Worm (Caenorhabditis elegans) whole organism, early embryonic: ENCODE data around the gene srh-72.

Experiments
- B0310.2 ChIP-seq: sonication (generic microtip); optimal IDR thresholded peaks from 2 replicates; lab custom pipeline; 2016; ENCODE audit warnings: mild to moderate bottlenecking, missing genetic modification characterization, missing compliant biosample characterization
- F13C5.2 ChIP-seq: sonication (generic microtip); optimal IDR thresholded peaks from 2 replicates; lab custom pipeline; 2017; ENCODE audit warnings: mild to moderate bottlenecking, missing genetic modification characterization, inconsistent platforms, missing compliant biosample characterization
- aly-1 ChIP-seq: sonication (generic microtip); optimal IDR thresholded peaks from 2 replicates; lab custom pipeline; 2016; ENCODE audit warnings: missing genetic modification characterization, missing compliant biosample characterization
- ama-1 ChIP-seq: fragments of 150-350 bp; optimal IDR thresholded peaks from 2 replicates; lab custom pipeline; 2014
- ceh-13 ChIP-seq: fragments of 200-800 bp; sonication (Bioruptor generic); optimal IDR thresholded peaks from 2 replicates; lab custom pipeline; 2018; ENCODE audit warnings: mild to moderate bottlenecking, missing genetic modification characterization, missing compliant biosample characterization
- ceh-36 ChIP-seq: sonication (generic microtip); optimal IDR thresholded peaks from 2 replicates; lab custom pipeline; 2016; ENCODE audit warnings: missing genetic modification characterization, inconsistent platforms, missing compliant biosample characterization
- ets-7 ChIP-seq: sonication (generic microtip); optimal IDR thresholded peaks from 2 replicates; lab custom pipeline; 2016; ENCODE audit warnings: missing genotype, missing genetic modification characterization, missing compliant biosample characterization
- flt-1 ChIP-seq: fragments of 200-800 bp; sonication (Bioruptor generic); IDR thresholded peaks from 2 replicates; pipeline ENCODE4 v1.3.6; 2022; ENCODE audit warnings: missing genetic modification characterization, missing compliant biosample characterization
- hmbx-1 ChIP-seq: sonication (generic microtip); optimal IDR thresholded peaks from 2 replicates; lab custom pipeline; 2016; ENCODE audit warnings: mild to moderate bottlenecking, missing genetic modification characterization, missing compliant biosample characterization
- hmg-4 ChIP-seq: fragments of 200-800 bp; sonication (Bioruptor generic); optimal IDR thresholded peaks from 2 replicates; lab custom pipeline; 2018; ENCODE audit warnings: mild to moderate bottlenecking, missing genetic modification characterization, missing compliant biosample characterization
- hnd-1 ChIP-seq: sonication (generic microtip); optimal IDR thresholded peaks from 2 replicates; lab custom pipeline; 2016; ENCODE audit warnings: missing genetic modification characterization, missing compliant biosample characterization
- pes-1 ChIP-seq: fragments of 200-800 bp; sonication (Bioruptor generic); IDR thresholded peaks from 2 replicates; pipeline ENCODE4 v1.3.6; 2022; ENCODE audit warnings: missing genetic modification reagents, missing genetic modification characterization, missing compliant biosample characterization
- scrt-1 ChIP-seq: fragments of 200-800 bp; sonication (Bioruptor generic); IDR thresholded peaks from 2 replicates; pipeline ENCODE4 v1.3.6; 2022; ENCODE audit warnings: missing genetic modification characterization, missing compliant biosample characterization
- sea-1 ChIP-seq: fragments of 200-800 bp; sonication (Bioruptor generic); conservative IDR thresholded peaks from 2 replicates; pipeline ENCODE4 v1.3.6; 2022; ENCODE audit warnings: missing genetic modification characterization, missing compliant biosample characterization
- tbx-11 ChIP-seq: fragments of 200-800 bp; sonication (Bioruptor generic); IDR thresholded peaks from 2 replicates; pipeline ENCODE4 v1.3.6; 2022; ENCODE audit warnings: missing genetic modification characterization, missing compliant biosample characterization
- tbx-37 ChIP-seq: fragments of 200-800 bp; sonication (Bioruptor generic); conservative IDR thresholded peaks from 2 replicates; pipeline ENCODE4 v1.3.6; 2022; ENCODE audit warnings: missing genetic modification reagents, missing genetic modification characterization, missing compliant biosample characterization
- tra-4 ChIP-seq: sonication (generic microtip); optimal IDR thresholded peaks from 2 replicates; lab custom pipeline; 2017; ENCODE audit warnings: missing genetic modification characterization, missing compliant biosample characterization

The srh-72 gene

ce11 chrII:1605010-1605409 lies 35.4 kb downstream of the srh-72 start:
- TF ChIP-seq tbx-37 (GFP tag; lab: Robert Waterston, UW) (no peak), sea-1 (GFP tag; lab: Robert Waterston, UW) (no peak), ama-1 (no peak), ets-7 (tag; lab: Kevin White, UChicago) (no peak), aly-1 (tag; lab: Kevin White, UChicago) (no peak), scrt-1 (no peak), ceh-13 (GFP tag; lab: Kevin White, UChicago) (no peak), ceh-36 (tag; lab: Kevin White, UChicago) (no peak), pes-1 (GFP tag; lab: Robert Waterston, UW) (no peak), hmg-4 (GFP tag; lab: Kevin White, UChicago) (no peak), F13C5.2 (tag; lab: Kevin White, UChicago) (no peak), hmbx-1 (tag; lab: Kevin White, UChicago) (no peak), B0310.2 (tag; lab: Kevin White, UChicago) (no peak), tra-4 (tag; lab: Kevin White, UChicago) (no peak), flt-1 (GFP tag; lab: Robert Waterston, UW) (no peak), hnd-1 (tag; lab: Kevin White, UChicago) (no peak)

- TF ChIP-seq tra-4 (tag; lab: Kevin White, UChicago), result no peak
Measured at ce11 chrII:1603049-1603448, 37.3 kb downstream of the srh-72 start.

- TF ChIP-seq scrt-1 (no peak), ets-7 (tag; lab: Kevin White, UChicago) (no peak), F13C5.2 (tag; lab: Kevin White, UChicago) (no peak), hnd-1 (tag; lab: Kevin White, UChicago) (no peak), flt-1 (GFP tag; lab: Robert Waterston, UW) (no peak), pes-1 (GFP tag; lab: Robert Waterston, UW) (no peak), hmg-4 (GFP tag; lab: Kevin White, UChicago) (no peak), ceh-36 (tag; lab: Kevin White, UChicago) (no peak), B0310.2 (tag; lab: Kevin White, UChicago) (no peak), sea-1 (GFP tag; lab: Robert Waterston, UW) (no peak)
Measured at ce11 chrII:1601507-1601906, 38.9 kb downstream of the srh-72 start, which contains the start of gene bath-47. Gene bath-47 (plus strand): TSS chrII:1601811.

- no peak for TF ChIP-seq flt-1 (GFP tag; lab: Robert Waterston, UW)
- no peak for TF ChIP-seq hnd-1 (tag; lab: Kevin White, UChicago)
- TF ChIP-seq B0310.2 (tag; lab: Kevin White, UChicago), result no peak
- TF ChIP-seq ceh-36 (tag; lab: Kevin White, UChicago), result no peak
- no peak for TF ChIP-seq F13C5.2 (tag; lab: Kevin White, UChicago)
- no peak for TF ChIP-seq hmg-4 (GFP tag; lab: Kevin White, UChicago)
- TF ChIP-seq aly-1 (tag; lab: Kevin White, UChicago), result no peak
- no peak for TF ChIP-seq ama-1
- TF ChIP-seq ets-7 (tag; lab: Kevin White, UChicago), result no peak
- no peak for TF ChIP-seq sea-1 (GFP tag; lab: Robert Waterston, UW)
- no peak for TF ChIP-seq pes-1 (GFP tag; lab: Robert Waterston, UW)
- TF ChIP-seq hmbx-1 (tag; lab: Kevin White, UChicago), result no peak
- no peak for TF ChIP-seq tbx-37 (GFP tag; lab: Robert Waterston, UW)
- TF ChIP-seq tra-4 (tag; lab: Kevin White, UChicago), result no peak
- no peak for TF ChIP-seq tbx-11
- TF ChIP-seq ceh-13 (GFP tag; lab: Kevin White, UChicago), result no peak
- TF ChIP-seq scrt-1, result no peak
Measured at ce11 chrII:1600661-1601060, 39.7 kb downstream of the srh-72 start, which contains the start of gene bath-26. Gene bath-26 (minus strand): TSS chrII:1600761.

- TF ChIP-seq tra-4 (tag; lab: Kevin White, UChicago) (no peak), B0310.2 (tag; lab: Kevin White, UChicago) (no peak), flt-1 (GFP tag; lab: Robert Waterston, UW) (no peak), ceh-36 (tag; lab: Kevin White, UChicago) (no peak), tbx-11 (no peak), pes-1 (GFP tag; lab: Robert Waterston, UW) (no peak), ceh-13 (GFP tag; lab: Kevin White, UChicago) (no peak), ets-7 (tag; lab: Kevin White, UChicago) (no peak), hmbx-1 (tag; lab: Kevin White, UChicago) (no peak), aly-1 (tag; lab: Kevin White, UChicago) (no peak), ama-1 (no peak), hmg-4 (GFP tag; lab: Kevin White, UChicago) (no peak), F13C5.2 (tag; lab: Kevin White, UChicago) (no peak), scrt-1 (no peak)
Measured at ce11 chrII:1597101-1598088, 43.0 kb downstream of the srh-72 start, which contains the start of gene bath-46. Gene bath-46 (plus strand): TSS chrII:1597906.

- TF ChIP-seq tra-4 (tag; lab: Kevin White, UChicago) (no peak), ets-7 (tag; lab: Kevin White, UChicago) (no peak), hmbx-1 (tag; lab: Kevin White, UChicago) (no peak), hmg-4 (GFP tag; lab: Kevin White, UChicago) (no peak), scrt-1 (no peak), aly-1 (tag; lab: Kevin White, UChicago) (no peak), ceh-13 (GFP tag; lab: Kevin White, UChicago) (no peak), B0310.2 (tag; lab: Kevin White, UChicago) (no peak), tbx-11 (no peak), tbx-37 (GFP tag; lab: Robert Waterston, UW) (no peak), F13C5.2 (tag; lab: Kevin White, UChicago) (no peak), flt-1 (GFP tag; lab: Robert Waterston, UW) (no peak), pes-1 (GFP tag; lab: Robert Waterston, UW) (no peak), ceh-36 (tag; lab: Kevin White, UChicago) (no peak)
Measured at ce11 chrII:1595137-1595536, 45.3 kb downstream of the srh-72 start, which contains the start of gene clec-20. Gene clec-20 (minus strand): TSS chrII:1595237.
